Worm (Caenorhabditis elegans) whole organism, L4 larva: ENCODE results near the gene srx-41.
A peak's percentile ranks its signal among the peaks of the same experiment; 100 is the strongest.

ENCODE experiments used
- ama-1 ChIP-seq: fragments of 150-350 bp; optimal IDR thresholded peaks from 2 replicates; lab custom pipeline; 2014; ENCODE audit warnings: inconsistent platforms, mixed read lengths
- ctbp-1 ChIP-seq: fragments of 200-800 bp; sonication (Bioruptor generic); IDR thresholded peaks from 2 replicates; pipeline ENCODE4 v1.3.6; 2022; ENCODE audit warnings: missing genetic modification reagents, missing genetic modification characterization, missing compliant biosample characterization
- daf-12 ChIP-seq: fragments of 150-350 bp; optimal IDR thresholded peaks from 2 replicates; lab custom pipeline; 2014; ENCODE audit warnings: missing biosample characterization, missing genetic modification reagents, missing genetic modification characterization
- fkh-10 ChIP-seq: fragments of 150-350 bp; optimal IDR thresholded peaks from 2 replicates; lab custom pipeline; 2014; ENCODE audit warnings: missing biosample characterization, missing genetic modification reagents, missing genetic modification characterization
- mdl-1 ChIP-seq, 2 experiments: fragments of 150-350 bp in 1 of 2; sonication (generic microtip) in 1 of 2; optimal IDR thresholded peaks; 2 replicates each; lab custom pipeline; 2014 to 2017; ENCODE audit warnings: missing biosample characterization in 2 of 2, missing genetic modification characterization in 2 of 2
- nhr-11 ChIP-seq: fragments of 150-350 bp; optimal IDR thresholded peaks from 2 replicates; lab custom pipeline; 2014; ENCODE audit warnings: missing biosample characterization, missing genetic modification characterization
- nhr-77 ChIP-seq: fragments of 150-350 bp; optimal IDR thresholded peaks from 2 replicates; lab custom pipeline; 2014; ENCODE audit warnings: missing biosample characterization, missing genetic modification characterization
- pha-4 ChIP-seq, 2 experiments: fragments of 150-350 bp in 1 of 2; fragments of 200-800 bp in 1 of 2; sonication (Bioruptor generic) in 1 of 2; IDR thresholded peaks in 1 of 2; optimal IDR thresholded peaks in 1 of 2; 2 replicates each; pipeline versions ENCODE4 v1.3.6 to Lab custom; 2014 to 2022; ENCODE audit warnings: missing genetic modification characterization in 2 of 2, missing genetic modification reagents in 2 of 2, missing biosample characterization in 1 of 2, missing compliant biosample characterization in 1 of 2
- unc-62 ChIP-seq, 3 experiments: fragments of 150-350 bp in 1 of 3; sonication (generic microtip); optimal IDR thresholded peaks in 2 of 3; peaks in 1 of 3; 1 replicate in 1 of 3; 2 replicates in 2 of 3; lab custom pipeline; 2014 to 2017; ENCODE audit warnings: missing biosample characterization in 3 of 3, missing genetic modification characterization in 3 of 3, missing genetic modification reagents in 3 of 3, missing genotype in 1 of 3

DNA sequence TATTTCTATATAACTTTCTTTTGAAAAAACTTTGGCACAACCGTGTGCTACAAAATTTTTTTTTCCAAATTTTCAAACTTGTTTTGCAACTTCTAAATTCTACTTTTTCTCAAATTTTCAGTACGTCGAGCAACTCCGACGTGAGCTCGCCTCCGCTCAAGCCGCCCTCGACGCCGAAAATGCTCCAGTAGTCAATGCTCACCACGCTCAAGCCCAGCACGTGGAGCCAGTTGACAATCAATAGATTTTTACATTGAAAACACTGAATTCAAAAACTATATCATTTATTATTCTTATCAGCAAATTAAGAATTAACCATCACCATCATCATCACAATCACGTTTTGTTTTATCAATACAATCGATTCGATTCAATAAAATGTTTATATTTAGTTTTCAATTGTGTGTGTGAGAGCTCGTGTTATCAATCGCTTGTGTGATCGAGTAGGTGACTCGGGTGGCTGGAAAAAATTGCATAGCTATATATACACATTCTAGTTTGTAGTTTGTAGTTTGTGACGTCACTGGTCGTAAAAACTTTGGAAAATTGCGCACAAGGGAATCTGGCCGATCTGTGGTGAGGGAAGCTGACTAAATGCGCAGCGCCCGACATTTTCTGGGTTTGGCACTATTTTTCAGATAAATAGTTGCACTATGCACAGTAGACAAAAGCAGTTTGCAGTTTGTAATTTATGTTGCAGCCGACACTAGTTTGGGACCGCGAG, 2.5 kb downstream of the srx-41 start:
- peak in 1 of 2 experiments; percentile 57 for TF ChIP-seq mdl-1 (tag; optimal IDR thresholded peaks at IDR 0.05; lab: Kevin White, UChicago)
- TF ChIP-seq fkh-10, result no peak
- TF ChIP-seq unc-62 (GFP tag; optimal IDR thresholded peaks at IDR 0.05 in 1 of 2; lab: Kevin White, UChicago), result peak in 1 of 2 experiments; percentile 89
- no peak for TF ChIP-seq unc-62 (tag; optimal IDR thresholded peaks at IDR 0.05; lab: Kevin White, UChicago)
- no peak for TF ChIP-seq daf-12 (tag; lab: Kevin White, UChicago)
- TF ChIP-seq pha-4 (GFP tag; IDR thresholded peaks at IDR 0.05; lab: Robert Waterston, UW), result no peak
- no peak for TF ChIP-seq pha-4 (tag; optimal IDR thresholded peaks at IDR 0.05; lab: Kevin White, UChicago)
- no peak for TF ChIP-seq nhr-11 (tag; lab: Kevin White, UChicago)
- TF ChIP-seq ctbp-1 (GFP tag; lab: Robert Waterston, UW), result no peak
- no peak for TF ChIP-seq ama-1 (lab: Kevin White, UChicago)
- TF ChIP-seq nhr-77, result peak; percentile 72
